Worm (Caenorhabditis elegans): ENCODE data around the gene B0545.4.

The B0545.4 gene

ce11 chrIV:143807-144371, 34.7 kb upstream of the B0545.4 start (continued):
- TF ChIP-seq snpc-1.2 (GFP tag; IDR thresholded peaks at IDR 0.05), result peak; percentile 84
- peak; percentile 91 for TF ChIP-seq lim-7 (GFP tag; IDR thresholded peaks at IDR 0.05)
- TF ChIP-seq pha-4 (GFP tag; IDR thresholded peaks at IDR 0.05), result peak; percentile 89
- TF ChIP-seq pha-4 (tag; optimal IDR thresholded peaks at IDR 0.05), result no peak
- no peak for TF ChIP-seq T20F7.1 (GFP tag; optimal IDR thresholded peaks at IDR 0.05)
- TF ChIP-seq ctbp-1 (GFP tag; IDR thresholded peaks at IDR 0.05), result peak; percentile 76
- no peak for TF ChIP-seq nhr-48 (tag; optimal IDR thresholded peaks at IDR 0.05)
- TF ChIP-seq sdz-12 (GFP tag; optimal IDR thresholded peaks at IDR 0.05), result peak; percentile 49
- TF ChIP-seq dmd-9 (GFP tag; IDR thresholded peaks at IDR 0.05), result 0 out of 2 replicates have a peak, but pooled peaks have one; percentile 51
- TF ChIP-seq R02D3.7 (tag; optimal IDR thresholded peaks at IDR 0.05), result no peak

- peak in 1 of 2 experiments; percentile 82 for TF ChIP-seq unc-62 (GFP tag; optimal IDR thresholded peaks at IDR 0.05 in 1 of 2)
- no peak for TF ChIP-seq unc-62 (tag; optimal IDR thresholded peaks at IDR 0.05)
- peak; percentile 89 for TF ChIP-seq set-16 (GFP tag; IDR thresholded peaks at IDR 0.05)
- TF ChIP-seq hlh-30 (tag; optimal IDR thresholded peaks at IDR 0.05; ENCODE audit: insufficient read depth), result no peak
- TF ChIP-seq vab-7 (GFP tag; IDR thresholded peaks at IDR 0.05), result no peak
Observed at ce11 chrIV:141022-141421, 31.8 kb upstream of the B0545.4 start.

ce11 chrIV:139652-140051, 30.4 kb upstream of the B0545.4 start:
- TF ChIP-seq Y75B8A.6 (GFP tag; IDR thresholded peaks at IDR 0.05), result no peak
- TF ChIP-seq aha-1 (tag), result peak; percentile 93
- TF ChIP-seq egl-43 (GFP tag; IDR thresholded peaks at IDR 0.05), result 0 out of 2 replicates have a peak, but pooled peaks have one; percentile 12
- no peak for TF ChIP-seq unc-62 (GFP tag; optimal IDR thresholded peaks at IDR 0.05 in 1 of 2)
- no peak for TF ChIP-seq unc-62 (tag; optimal IDR thresholded peaks at IDR 0.05)
- TF ChIP-seq set-16 (GFP tag; IDR thresholded peaks at IDR 0.05), result peak; percentile 95
- TF ChIP-seq F44E2.7 (GFP tag; IDR thresholded peaks at IDR 0.05), result 0 out of 2 replicates have a peak, but pooled peaks have one; percentile 24
- no peak for TF ChIP-seq Y5F2A.4 (GFP tag; optimal IDR thresholded peaks at IDR 0.05)

- TF ChIP-seq lin-38 (GFP tag; IDR thresholded peaks at IDR 0.05), result no peak
- TF ChIP-seq dmd-8 (GFP tag; IDR thresholded peaks at IDR 0.05), result no peak
- TF ChIP-seq aha-1 (tag), result peak; percentile 15
- no peak for TF ChIP-seq dmd-6 (GFP tag; IDR thresholded peaks at IDR 0.05)
- no peak for TF ChIP-seq egl-27 (tag; optimal IDR thresholded peaks at IDR 0.05)
Observed at ce11 chrIV:133968-134367, 24.8 kb upstream of the B0545.4 start.

ce11 chrIV:132095-132494, 22.9 kb upstream of the B0545.4 start, which contains the start of gene daf-1:
daf-1 (plus strand) TSS chrIV:132416.
- peak; percentile 69; the same call in 1 of the 2 replicates for TF ChIP-seq hmg-1.1 (GFP tag; IDR thresholded peaks at IDR 0.05)
- peak in 1 of 2 experiments; percentile 89 for TF ChIP-seq mdl-1 (tag; optimal IDR thresholded peaks at IDR 0.05)
- TF ChIP-seq sdz-12 (GFP tag; optimal IDR thresholded peaks at IDR 0.05), result no peak
- no peak for TF ChIP-seq madf-9 (GFP tag; conservative IDR thresholded peaks at IDR 0.05)
- TF ChIP-seq mxl-3 (GFP tag; optimal IDR thresholded peaks at IDR 0.05), result peak; percentile 19
- TF ChIP-seq nhr-77 (tag; optimal IDR thresholded peaks at IDR 0.05), result no peak
- no peak for TF ChIP-seq nhr-76 (tag; optimal IDR thresholded peaks at IDR 0.05)
- peak; percentile 20 for TF ChIP-seq dve-1 (tag; optimal IDR thresholded peaks at IDR 0.05; ENCODE audit: insufficient read depth)
- TF ChIP-seq php-3 (GFP tag; IDR thresholded peaks at IDR 0.05), result no peak
- no peak for TF ChIP-seq cey-2 (tag; optimal IDR thresholded peaks at IDR 0.05; ENCODE audit: borderline replicate concordance, insufficient read depth)
- peak in 1 of 2 experiments; percentile 45 for TF ChIP-seq unc-62 (GFP tag; optimal IDR thresholded peaks at IDR 0.05 in 1 of 2)
- no peak for TF ChIP-seq unc-62 (tag; optimal IDR thresholded peaks at IDR 0.05)
- TF ChIP-seq mep-1 (tag; optimal IDR thresholded peaks at IDR 0.05), result peak; percentile 6
- peak; percentile 72 for TF ChIP-seq hlh-30 (tag; optimal IDR thresholded peaks at IDR 0.05; ENCODE audit: insufficient read depth)
- no peak for TF ChIP-seq daf-19 (GFP tag; conservative IDR thresholded peaks at IDR 0.05)
- peak; percentile 27 for TF ChIP-seq rbr-2 (tag; optimal IDR thresholded peaks at IDR 0.05)
- peak; percentile 23 for TF ChIP-seq hlh-11 (tag; optimal IDR thresholded peaks at IDR 0.05)
- TF ChIP-seq T20F7.1 (GFP tag; optimal IDR thresholded peaks at IDR 0.05), result no peak
- no peak for TF ChIP-seq ZK337.2 (GFP tag; IDR thresholded peaks at IDR 0.05)
- no peak for TF ChIP-seq lin-39 (tag; optimal IDR thresholded peaks at IDR 0.05)
- TF ChIP-seq aha-1 (tag), result peak; percentile 29
- TF ChIP-seq F26F4.8 (GFP tag; conservative IDR thresholded peaks at IDR 0.05), result no peak
- TF ChIP-seq hif-1 (tag; optimal IDR thresholded peaks at IDR 0.05), result peak in 1 of 2 experiments; percentile 43
- peak in 1 of 2 experiments; percentile 38 for TF ChIP-seq lsy-2 (tag; optimal IDR thresholded peaks at IDR 0.05)
- no peak for TF ChIP-seq vab-7 (GFP tag; IDR thresholded peaks at IDR 0.05)
